Worm (Caenorhabditis elegans) whole organism, mixed stage, embryonic: Measurements from ENCODE around the gene Y67A10A.7.
A peak's percentile ranks its signal among the peaks of the same experiment; 100 is the strongest.

Source experiments
- M03D4.4 ChIP-seq: sonication (generic microtip); optimal IDR thresholded peaks from 2 replicates; lab custom pipeline; 2017; ENCODE audit warnings: mild to moderate bottlenecking, missing genetic modification characterization, missing compliant biosample characterization
- blmp-1 ChIP-seq: fragments of 150-350 bp; optimal IDR thresholded peaks from 2 replicates; lab custom pipeline; 2014; ENCODE audit warnings: missing biosample characterization, missing genetic modification characterization
- ceh-43 ChIP-seq: fragments of 200-800 bp; sonication (Bioruptor generic); optimal IDR thresholded peaks from 2 replicates; lab custom pipeline; 2018; ENCODE audit warnings: mild to moderate bottlenecking, missing genetic modification characterization, moderate library complexity, missing compliant biosample characterization
- ceh-83 ChIP-seq: fragments of 200-800 bp; sonication (Bioruptor generic); optimal IDR thresholded peaks from 2 replicates; lab custom pipeline; 2018; ENCODE audit warnings: mild to moderate bottlenecking, missing genetic modification characterization, missing compliant biosample characterization
- cnd-1 ChIP-seq: fragments of 200-800 bp; sonication (Bioruptor generic); optimal IDR thresholded peaks from 2 replicates; lab custom pipeline; 2018; ENCODE audit warnings: mild to moderate bottlenecking, missing genetic modification characterization, missing compliant biosample characterization
- drap-1 ChIP-seq: fragments of 200-800 bp; sonication (Bioruptor generic); optimal IDR thresholded peaks from 3 replicates; lab custom pipeline; 2018; ENCODE audit warnings: mild to moderate bottlenecking, missing genetic modification characterization, missing compliant biosample characterization
- elt-1 ChIP-seq: sonication (generic microtip); optimal IDR thresholded peaks from 2 replicates; lab custom pipeline; 2017; ENCODE audit warnings: missing genetic modification characterization, mild to moderate bottlenecking, missing compliant biosample characterization, antibody characterized with exemption, moderate library complexity, borderline replicate concordance; ENCODE audit not compliant: insufficient read depth
- ham-2 ChIP-seq: fragments of 200-800 bp; sonication (Bioruptor generic); optimal IDR thresholded peaks from 2 replicates; lab custom pipeline; 2018; ENCODE audit warnings: mild to moderate bottlenecking, missing genetic modification characterization, missing compliant biosample characterization
- hlh-1 ChIP-seq: fragments of 150-350 bp; optimal IDR thresholded peaks from 2 replicates; lab custom pipeline; 2014; ENCODE audit warnings: missing biosample characterization, missing genetic modification reagents, missing genetic modification characterization
- lsy-2 ChIP-seq: fragments of 150-350 bp; optimal IDR thresholded peaks from 2 replicates; lab custom pipeline; 2014; ENCODE audit warnings: missing biosample characterization, missing genetic modification characterization
- mab-5 ChIP-seq: fragments of 150-350 bp; optimal IDR thresholded peaks from 2 replicates; lab custom pipeline; 2014; ENCODE audit warnings: missing biosample characterization, missing genetic modification characterization
- mls-2 ChIP-seq: sonication (generic microtip); optimal IDR thresholded peaks from 2 replicates; lab custom pipeline; 2016; ENCODE audit warnings: mild to moderate bottlenecking, missing genetic modification characterization, moderate library complexity, missing compliant biosample characterization
- nhr-12 ChIP-seq: fragments of 150-350 bp; optimal IDR thresholded peaks from 2 replicates; lab custom pipeline; 2014; ENCODE audit warnings: missing biosample characterization, missing genetic modification characterization
- nhr-237 ChIP-seq: fragments of 150-350 bp; optimal IDR thresholded peaks from 2 replicates; lab custom pipeline; 2014; ENCODE audit warnings: missing biosample characterization, missing genetic modification characterization
- nhr-76 ChIP-seq: sonication (generic microtip); optimal IDR thresholded peaks from 2 replicates; lab custom pipeline; 2017; ENCODE audit warnings: missing biosample characterization, missing genetic modification characterization
- sem-2 ChIP-seq: fragments of 200-800 bp; sonication (Bioruptor generic); optimal IDR thresholded peaks from 2 replicates; lab custom pipeline; 2018; ENCODE audit warnings: mild to moderate bottlenecking, missing genetic modification characterization, missing compliant biosample characterization
- snpc-4 ChIP-seq: fragments of 150-350 bp; optimal IDR thresholded peaks from 2 replicates; lab custom pipeline; 2014; ENCODE audit warnings: missing biosample characterization, missing genetic modification characterization
- sptf-1 ChIP-seq: sonication (generic microtip); optimal IDR thresholded peaks from 2 replicates; lab custom pipeline; 2017; ENCODE audit warnings: mild to moderate bottlenecking, missing genetic modification characterization, moderate library complexity, missing compliant biosample characterization
- tbx-8 ChIP-seq: fragments of 200-800 bp; sonication (Bioruptor generic); optimal IDR thresholded peaks from 2 replicates; lab custom pipeline; 2018; ENCODE audit warnings: mild to moderate bottlenecking, missing genetic modification characterization, moderate library complexity, missing compliant biosample characterization
- unc-120 ChIP-seq: sonication (generic microtip); optimal IDR thresholded peaks from 2 replicates; lab custom pipeline; 2017; ENCODE audit warnings: missing genetic modification characterization, missing compliant biosample characterization; ENCODE audit not compliant: poor library complexity, severe bottlenecking
- unc-39 ChIP-seq: fragments of 150-350 bp; optimal IDR thresholded peaks from 2 replicates; lab custom pipeline; 2014; ENCODE audit warnings: missing biosample characterization, missing genetic modification characterization
- unc-62 ChIP-seq: fragments of 150-350 bp; optimal IDR thresholded peaks from 2 replicates; lab custom pipeline; 2014; ENCODE audit warnings: missing biosample characterization, missing genetic modification reagents, missing genetic modification characterization

The Y67A10A.7 gene

DNA sequence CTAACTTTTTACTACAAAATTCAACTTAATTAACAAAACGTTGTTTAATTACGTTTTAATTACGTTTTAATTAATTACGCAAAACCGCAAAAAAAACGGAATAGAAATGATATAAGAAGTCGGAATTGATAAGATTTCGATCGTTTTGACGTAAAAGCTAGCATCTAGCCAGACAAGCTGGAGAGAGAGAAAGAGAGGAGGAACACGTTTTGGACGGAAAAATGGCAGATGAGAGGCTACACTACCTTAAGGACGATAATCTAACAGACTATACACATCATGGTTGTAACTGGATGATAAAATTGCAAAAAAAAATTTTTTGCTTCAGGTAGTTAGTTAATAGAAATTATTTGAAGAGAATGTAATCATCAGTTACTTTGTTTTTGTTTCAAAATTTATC, 10.3 kb downstream of the Y67A10A.7 start:
- no peak for TF ChIP-seq drap-1 (GFP tag; lab: Kevin White, UChicago)
- TF ChIP-seq elt-1 (tag; lab: Kevin White, UChicago), result no peak

DNA sequence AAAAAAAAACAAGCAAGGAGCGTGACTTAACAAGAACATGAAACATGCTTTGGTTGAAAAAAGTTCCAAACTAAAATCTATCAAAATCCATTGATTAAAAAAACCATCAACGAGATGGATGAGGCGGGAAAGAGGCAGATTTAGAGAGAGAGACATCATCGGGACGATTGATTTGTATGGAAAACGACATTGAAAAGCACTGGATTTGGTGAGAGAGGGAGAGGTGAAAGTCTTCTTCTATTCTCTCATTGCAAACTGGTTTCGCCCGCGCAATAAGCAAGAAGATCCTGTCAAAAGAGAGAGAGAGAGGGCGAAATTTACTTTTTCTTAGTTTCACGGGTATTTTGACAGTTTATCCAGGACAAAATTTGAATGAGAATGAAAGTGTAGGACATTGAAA, 11.2 kb downstream of the Y67A10A.7 start:
- TF ChIP-seq blmp-1, result peak; percentile 28
- TF ChIP-seq snpc-4 (tag; lab: Kevin White, UChicago), result no peak
- TF ChIP-seq ceh-83, result no peak

DNA sequence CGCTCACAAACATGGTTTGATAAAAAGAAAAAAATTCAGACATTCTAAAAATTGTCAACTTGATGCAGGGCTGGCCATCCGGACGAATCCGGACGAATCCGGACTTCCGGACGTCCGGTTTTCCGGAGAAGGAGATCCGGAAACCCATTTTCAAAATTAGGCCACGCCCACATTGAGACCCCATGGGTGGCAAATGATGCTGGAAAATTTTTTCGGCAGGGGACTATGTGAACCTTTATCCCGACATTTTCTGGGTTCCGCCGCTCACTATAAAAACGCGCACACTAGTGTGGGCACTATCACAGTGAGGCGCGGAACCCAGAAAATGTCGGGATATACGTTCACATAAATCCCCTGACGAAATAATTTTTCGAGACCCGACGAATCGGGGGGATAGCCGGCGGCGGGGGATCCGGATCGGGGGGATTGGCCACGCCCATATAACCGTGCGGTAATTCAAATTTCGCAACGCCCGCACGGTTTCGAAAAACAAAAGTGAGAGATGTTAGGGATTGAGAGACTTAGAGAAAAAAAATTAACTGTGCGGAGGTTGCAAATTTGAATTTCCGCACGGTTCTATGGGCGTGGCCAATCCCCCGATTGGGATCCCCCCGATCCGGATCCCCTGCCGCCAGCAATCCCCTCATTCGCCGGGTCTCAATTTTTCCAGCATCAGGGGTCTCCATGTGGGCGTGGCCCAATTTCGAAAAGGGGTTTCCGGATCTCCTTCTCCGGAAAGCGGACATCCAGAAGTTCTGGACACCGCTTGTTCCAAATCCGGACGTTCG, 14.0 kb downstream of the Y67A10A.7 start:
- TF ChIP-seq drap-1 (GFP tag; lab: Kevin White, UChicago) (no peak), elt-1 (tag; lab: Kevin White, UChicago) (no peak), sptf-1 (tag; lab: Kevin White, UChicago) (no peak), cnd-1 (tag; lab: Kevin White, UChicago) (no peak), nhr-76 (no peak), unc-39 (tag; lab: Kevin White, UChicago) (no peak)

DNA sequence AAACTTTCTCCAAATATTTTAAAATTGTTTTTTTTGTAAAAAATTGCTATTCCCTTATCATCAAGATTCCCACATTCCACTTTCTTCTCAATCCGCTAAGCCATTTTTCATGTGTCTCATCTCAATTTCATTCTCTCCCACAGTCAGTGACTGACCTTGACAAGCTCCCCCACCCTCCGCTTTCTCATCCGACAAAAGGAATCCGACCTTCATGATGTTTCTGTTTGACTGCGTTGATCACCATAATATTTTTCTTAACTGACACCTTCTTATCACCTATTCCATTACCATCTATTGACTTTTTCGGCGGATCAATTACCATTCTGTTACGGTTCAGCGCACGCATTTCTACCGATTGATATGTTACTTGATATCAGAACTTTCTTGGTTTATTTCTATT, 15.2 kb downstream of the Y67A10A.7 start:
- TF ChIP-seq nhr-76, result no peak
- TF ChIP-seq snpc-4 (tag; lab: Kevin White, UChicago), result no peak
- no peak for TF ChIP-seq tbx-8 (GFP tag; lab: Kevin White, UChicago)
- TF ChIP-seq unc-39 (tag; lab: Kevin White, UChicago), result no peak
- TF ChIP-seq ceh-83, result no peak
- TF ChIP-seq ceh-43 (GFP tag; lab: Kevin White, UChicago), result no peak
- TF ChIP-seq ham-2 (GFP tag; lab: Kevin White, UChicago), result no peak
- TF ChIP-seq, all 35 proteins: peak for 0

DNA sequence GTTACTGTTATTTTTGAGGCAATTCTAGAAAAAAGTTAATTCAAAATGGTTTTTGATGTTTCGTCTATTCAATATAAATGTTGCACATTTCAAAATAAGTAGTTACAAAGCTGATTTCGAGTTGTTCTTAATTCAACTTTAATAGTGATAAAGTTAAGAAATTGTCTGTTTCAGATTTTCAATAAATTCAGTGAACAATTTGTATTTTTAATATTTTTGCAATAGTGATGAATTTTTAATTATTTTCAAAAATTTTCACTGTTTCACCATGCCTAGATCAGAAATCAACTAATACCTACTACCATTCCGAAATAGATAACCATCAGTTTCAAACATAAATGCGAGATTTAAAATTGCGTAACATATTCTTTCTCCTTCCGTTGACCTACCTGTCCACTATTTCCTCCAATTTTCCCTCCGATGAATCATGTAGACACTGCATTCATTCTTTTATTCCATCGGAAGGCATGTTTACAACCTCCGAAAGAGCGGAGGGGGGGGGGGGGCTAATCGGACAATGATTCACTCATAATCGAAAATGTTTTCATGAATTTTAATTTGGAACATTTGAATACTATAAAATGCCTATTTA, 16.2 kb downstream of the Y67A10A.7 start:
- no peak for TF ChIP-seq cnd-1 (tag; lab: Kevin White, UChicago)
- TF ChIP-seq M03D4.4 (tag; lab: Kevin White, UChicago), result no peak
- TF ChIP-seq nhr-12 (tag; lab: Kevin White, UChicago), result no peak
- peak; percentile 45 for TF ChIP-seq elt-1 (tag; lab: Kevin White, UChicago)
- TF ChIP-seq blmp-1, result peak; percentile 16
- TF ChIP-seq ham-2 (GFP tag; lab: Kevin White, UChicago), result peak; percentile 87

DNA sequence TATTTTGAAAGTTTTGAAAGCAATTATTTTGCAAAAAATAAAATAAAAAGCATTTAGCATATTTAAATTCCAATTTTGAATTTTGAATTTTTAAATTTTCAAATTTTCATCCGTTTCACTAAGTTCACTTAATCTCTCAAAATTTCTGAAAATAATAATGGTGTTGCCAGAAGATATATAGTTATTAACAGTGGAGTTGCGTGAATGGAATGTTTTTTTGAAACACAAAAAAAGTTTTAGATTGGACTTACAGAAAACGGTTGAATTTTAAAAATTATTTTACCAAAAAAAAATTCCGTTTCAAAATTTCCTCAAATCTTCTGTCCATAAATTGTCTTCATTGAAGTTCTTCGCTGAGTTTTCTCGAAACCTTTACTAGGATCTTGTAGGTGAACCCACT, 17.4 kb downstream of the Y67A10A.7 start:
- TF ChIP-seq nhr-237 (no peak), unc-62 (GFP tag; lab: Kevin White, UChicago) (no peak)

DNA sequence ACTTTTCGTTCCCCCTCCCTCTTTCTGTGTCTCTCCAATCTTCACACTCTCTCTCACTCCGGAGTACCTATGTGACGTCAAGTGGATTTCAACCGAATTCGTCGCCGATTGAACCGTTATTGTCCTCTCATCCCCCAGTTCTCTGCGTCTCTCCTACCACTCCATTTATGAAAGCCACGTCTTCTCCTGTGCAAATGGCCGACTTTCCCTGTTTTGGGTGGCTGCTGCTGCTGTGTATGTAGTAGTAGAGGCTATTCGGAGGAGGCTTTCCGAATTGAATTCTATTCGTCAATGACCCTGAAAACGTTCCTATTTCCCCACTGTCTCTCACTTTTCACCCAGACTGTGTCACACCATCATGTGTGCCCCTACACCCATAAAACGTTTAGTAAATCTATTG, 17.8 kb downstream of the Y67A10A.7 start:
- TF ChIP-seq blmp-1 (peak; percentile 57), ham-2 (GFP tag; lab: Kevin White, UChicago) (peak; percentile 84), sptf-1 (tag; lab: Kevin White, UChicago) (no peak), tbx-8 (GFP tag; lab: Kevin White, UChicago) (no peak), nhr-12 (tag; lab: Kevin White, UChicago) (no peak), sem-2 (GFP tag; lab: Kevin White, UChicago) (no peak), mls-2 (tag; lab: Kevin White, UChicago) (no peak), cnd-1 (tag; lab: Kevin White, UChicago) (peak; percentile 13), mab-5 (tag; lab: Kevin White, UChicago) (no peak), ceh-43 (GFP tag; lab: Kevin White, UChicago) (no peak)

DNA sequence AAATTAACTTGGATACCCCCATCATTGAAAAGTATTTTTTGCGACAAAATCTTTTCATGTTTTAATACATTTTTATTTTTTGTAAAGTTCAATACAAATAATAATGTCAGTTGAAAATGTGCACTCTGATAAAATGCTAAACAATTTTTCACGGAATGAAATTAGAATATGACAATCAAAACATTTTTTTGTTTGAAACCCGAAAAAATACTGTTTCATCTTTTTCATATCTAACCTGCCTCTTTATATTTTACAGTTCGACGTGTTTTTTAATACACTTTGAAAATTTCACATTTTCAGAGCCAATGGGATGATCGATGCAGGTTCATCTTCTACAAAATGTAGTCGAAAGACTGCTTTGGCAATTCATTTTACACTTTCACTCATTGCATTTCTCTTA, 19.9 kb downstream of the Y67A10A.7 start, which contains the start of gene clc-8:
Gene clc-8 (plus strand): TSS at position 301 of the 400 bp plus-strand sequence.
- TF ChIP-seq hlh-1 (tag; lab: Kevin White, UChicago) (no peak), lsy-2 (tag; lab: Kevin White, UChicago) (no peak), unc-120 (tag; lab: Kevin White, UChicago) (no peak)
